Worm (Caenorhabditis elegans): ENCODE results near the gene F54D10.4.
"Not testable (repeated sequence)": the region's sequence is repeated elsewhere in the genome, so short reads cannot be mapped to it uniquely, and the experiment has no call there.

F54D10.4 gene

ce11 chrII:3764486-3764885, 42.4 kb downstream of the F54D10.4 start, which contains the start of gene srx-112:
Gene srx-112 (minus strand): TSS chrII:3764586.
- no peak for TF ChIP-seq gmeb-1 (tag; optimal IDR thresholded peaks at IDR 0.05)
- TF ChIP-seq nhr-21 (tag; optimal IDR thresholded peaks at IDR 0.05): no peak
- no peak for TF ChIP-seq lin-11 (tag; optimal IDR thresholded peaks at IDR 0.05)
- TF ChIP-seq unc-62 (GFP tag; optimal IDR thresholded peaks at IDR 0.05): no peak
- no peak for TF ChIP-seq mab-5 (tag; optimal IDR thresholded peaks at IDR 0.05)
- TF ChIP-seq ZK546.5 (tag; optimal IDR thresholded peaks at IDR 0.05): no peak
- TF ChIP-seq sma-3 (GFP tag; optimal IDR thresholded peaks at IDR 0.05): no peak
- no peak for TF ChIP-seq fos-1 (tag; optimal IDR thresholded peaks at IDR 0.05)
- no peak for TF ChIP-seq skn-1 (tag; optimal IDR thresholded peaks at IDR 0.05)
- TF ChIP-seq nhr-23 (tag; optimal IDR thresholded peaks at IDR 0.05): no peak
- no peak for TF ChIP-seq lin-39 (tag; optimal IDR thresholded peaks at IDR 0.05)
- TF ChIP-seq mdl-1 (tag; optimal IDR thresholded peaks at IDR 0.05): no peak

DNA sequence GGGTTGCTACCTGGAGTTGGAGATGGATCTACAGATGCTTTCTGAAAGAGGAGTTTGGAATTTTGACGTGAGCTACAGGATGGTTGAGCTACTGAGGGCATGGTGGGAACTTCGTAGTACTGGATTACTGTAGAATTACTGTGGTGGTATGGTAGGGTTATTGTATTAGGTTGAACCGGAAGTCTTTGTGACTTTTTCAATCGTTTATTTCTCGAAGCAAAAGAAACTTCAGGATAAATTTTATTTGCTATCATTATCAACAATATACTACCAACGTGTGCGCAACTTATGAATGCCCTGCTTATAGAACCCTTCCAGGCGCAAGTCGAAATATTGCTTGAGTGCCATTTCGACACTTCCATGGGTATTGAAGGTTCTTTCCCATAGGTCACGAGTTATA, 45.3 kb downstream of the F54D10.4 start, which contains the start of gene T24E12.6:
T24E12.6 (minus strand) TSS at position 101 of the 400 bp plus-strand sequence.
- TF ChIP-seq snpc-4, ceh-16, nhr-21 (tag; optimal IDR thresholded peaks at IDR 0.05): not testable (repeated sequence)

ce11 chrII:3759010-3759409, 47.9 kb downstream of the F54D10.4 start, which contains the start of gene T24E12.12:
Gene T24E12.12 (plus strand): TSS chrII:3759290.
- TF ChIP-seq lin-13 (GFP tag; optimal IDR thresholded peaks at IDR 0.05): no peak
- no peak for TF ChIP-seq mbf-1 (tag; optimal IDR thresholded peaks at IDR 0.05)
- TF ChIP-seq ZK546.5 (tag; optimal IDR thresholded peaks at IDR 0.05): no peak
- no peak for TF ChIP-seq alr-1 (tag; optimal IDR thresholded peaks at IDR 0.05)
- no peak for TF ChIP-seq snpc-4 (tag; optimal IDR thresholded peaks at IDR 0.05)
- TF ChIP-seq skn-1 (tag; optimal IDR thresholded peaks at IDR 0.05): no peak
- no peak for TF ChIP-seq sma-3 (GFP tag; optimal IDR thresholded peaks at IDR 0.05)
- no peak for TF ChIP-seq C34F6.9 (tag; optimal IDR thresholded peaks at IDR 0.05)
- TF ChIP-seq blmp-1 (tag; optimal IDR thresholded peaks at IDR 0.05; ENCODE audit: insufficient read depth): no peak
- no peak for TF ChIP-seq Y55F3AM.14 (GFP tag; optimal IDR thresholded peaks at IDR 0.05)
- no peak for TF ChIP-seq mab-5 (tag; optimal IDR thresholded peaks at IDR 0.05)
- TF ChIP-seq nhr-12 (tag; optimal IDR thresholded peaks at IDR 0.05): no peak
- no peak for TF ChIP-seq aly-2 (tag; optimal IDR thresholded peaks at IDR 0.05)

- no peak for TF ChIP-seq ama-1 (optimal IDR thresholded peaks at IDR 0.05)
- TF ChIP-seq crh-2 (tag; optimal IDR thresholded peaks at IDR 0.05): no peak
- no peak for TF ChIP-seq skn-1 (tag; optimal IDR thresholded peaks at IDR 0.05)
- TF ChIP-seq mdl-1 (tag; optimal IDR thresholded peaks at IDR 0.05): no peak
These were observed 49.4 kb downstream of the F54D10.4 start, which contains the start of gene srx-111 for ce11 chrII:3757499-3757898. Gene srx-111 (plus strand): TSS chrII:3757799.
